Worm (Caenorhabditis elegans): ENCODE results near the gene clec-210.

Gene clec-210

DNA sequence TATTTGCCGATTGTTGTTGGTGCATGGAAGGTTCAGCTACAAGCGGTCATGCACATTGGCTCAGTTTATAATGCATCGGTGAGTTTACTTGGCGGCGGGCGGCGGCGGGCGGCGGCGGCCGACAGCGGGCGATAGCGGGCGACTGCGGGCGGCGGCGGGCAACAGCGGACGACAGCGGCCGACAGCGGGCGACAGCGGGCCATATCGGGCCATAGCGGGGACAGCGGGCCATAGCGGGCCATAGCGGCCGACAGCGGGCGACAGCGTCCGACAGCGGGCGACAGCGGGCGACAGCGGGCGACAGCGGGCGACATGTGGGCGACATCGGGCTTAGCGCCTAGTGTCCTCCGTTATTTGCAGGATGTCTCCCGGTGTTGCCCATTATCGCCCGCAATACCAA, 13.9 kb downstream of the clec-210 start (continued):
- no peak for TF ChIP-seq xnd-1 (tag; optimal IDR thresholded peaks at IDR 0.05)
- TF ChIP-seq tbp1 (GFP tag; optimal IDR thresholded peaks at IDR 0.05) = no peak
- TF ChIP-seq sptf-2 (GFP tag; optimal IDR thresholded peaks at IDR 0.05) = no peak
- no peak for TF ChIP-seq F37B4.10 (GFP tag; IDR thresholded peaks at IDR 0.05)
- no peak for TF ChIP-seq ztf-3 (GFP tag; optimal IDR thresholded peaks at IDR 0.05)
- TF ChIP-seq sea-2 (GFP tag; IDR thresholded peaks at IDR 0.05) = peak; percentile 45; the same call in 1 of the 2 replicates
- no peak for TF ChIP-seq ceh-100 (GFP tag; IDR thresholded peaks at IDR 0.05)
- TF ChIP-seq zfh-2 (GFP tag; conservative IDR thresholded peaks at IDR 0.05) = peak; percentile 97
- 0 out of 2 replicates have a peak, but pooled peaks have one; percentile 47 for TF ChIP-seq lin-26 (GFP tag; IDR thresholded peaks at IDR 0.05)
- no peak for TF ChIP-seq egl-44 (GFP tag; IDR thresholded peaks at IDR 0.05)

ce11 chrV:3133293-3133755, 15.1 kb downstream of the clec-210 start, which contains the start of gene F02C9.2:
Gene F02C9.2, plus strand, starts transcription at chrV:3133705.
- no peak for TF ChIP-seq attf-6 (GFP tag; IDR thresholded peaks at IDR 0.05)
- no peak for TF ChIP-seq madf-10 (tag; optimal IDR thresholded peaks at IDR 0.05)
- no peak for TF ChIP-seq dpl-1 (GFP tag; optimal IDR thresholded peaks at IDR 0.05)
- no peak for TF ChIP-seq hmg-1.2 (GFP tag; IDR thresholded peaks at IDR 0.05)
- TF ChIP-seq madf-8 (GFP tag; conservative IDR thresholded peaks at IDR 0.05) = no peak
- no peak for TF ChIP-seq snpc-1.3 (tag; optimal IDR thresholded peaks at IDR 0.05; ENCODE audit: insufficient read depth)
- peak; percentile 81 for TF ChIP-seq zfh-2 (GFP tag; conservative IDR thresholded peaks at IDR 0.05)
- TF ChIP-seq hlh-26 (GFP tag; conservative IDR thresholded peaks at IDR 0.05) = no peak
- TF ChIP-seq F39B2.1 (GFP tag; IDR thresholded peaks at IDR 0.05) = no peak
- no peak for TF ChIP-seq ets-4 (GFP tag; optimal IDR thresholded peaks at IDR 0.05)
- TF ChIP-seq pbrm-1 (GFP tag; IDR thresholded peaks at IDR 0.05) = no peak
- no peak for TF ChIP-seq B0035.1 (tag; optimal IDR thresholded peaks at IDR 0.05)
- TF ChIP-seq egrh-3 (GFP tag; IDR thresholded peaks at IDR 0.05) = peak; percentile 41; the same call in 1 of the 2 replicates
- TF ChIP-seq pha-4 (tag; optimal IDR thresholded peaks at IDR 0.05) = no peak

DNA sequence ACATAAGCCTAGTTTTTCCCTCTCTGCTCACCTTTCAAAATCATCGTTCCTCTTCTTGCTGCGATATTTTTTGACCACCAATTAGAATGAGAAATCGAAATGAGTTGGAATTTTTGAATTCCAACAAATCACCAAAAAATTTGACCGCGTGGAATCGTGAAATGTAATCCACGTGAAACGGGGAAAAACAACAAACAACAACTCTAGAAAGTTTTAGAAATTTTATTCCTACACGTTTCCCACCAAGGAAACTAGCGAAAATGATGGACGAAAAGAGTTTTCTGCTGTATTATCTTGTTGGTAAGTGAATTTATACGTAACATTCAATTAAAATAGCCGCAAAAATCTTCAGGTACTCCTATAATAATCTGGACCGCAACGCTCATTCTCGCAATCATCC, 20.3 kb downstream of the clec-210 start, which contains the start of the genes irld-3 and F02C9.1:
Gene irld-3 (minus strand): TSS at position 101 of the 400 bp plus-strand sequence.
Gene F02C9.1 (plus strand): TSS at position 216 of the 400 bp plus-strand sequence.
- TF ChIP-seq ztf-28 (GFP tag; IDR thresholded peaks at IDR 0.05) (no peak), egl-18 (GFP tag; IDR thresholded peaks at IDR 0.05) (no peak), ceh-100 (GFP tag; IDR thresholded peaks at IDR 0.05) (no peak), C17E4.6 (GFP tag; IDR thresholded peaks at IDR 0.05) (no peak), ztf-6 (GFP tag; IDR thresholded peaks at IDR 0.05) (no peak), ceh-27 (GFP tag; optimal IDR thresholded peaks at IDR 0.05) (no peak), lin-54 (GFP tag; optimal IDR thresholded peaks at IDR 0.05) (no peak), nhr-80 (tag; optimal IDR thresholded peaks at IDR 0.05) (no peak), nfyb-1 (GFP tag; IDR thresholded peaks at IDR 0.05) (no peak), xnd-1 (tag; optimal IDR thresholded peaks at IDR 0.05) (no peak), Y56A3A.18 (GFP tag; IDR thresholded peaks at IDR 0.05) (no peak), tbx-9 (tag; optimal IDR thresholded peaks at IDR 0.05; ENCODE audit: borderline replicate concordance) (no peak), egrh-3 (GFP tag; IDR thresholded peaks at IDR 0.05) (no peak), Y67H2A.10 (GFP tag; conservative IDR thresholded peaks at IDR 0.05) (no peak), ztf-26 (tag; optimal IDR thresholded peaks at IDR 0.05) (no peak)

DNA sequence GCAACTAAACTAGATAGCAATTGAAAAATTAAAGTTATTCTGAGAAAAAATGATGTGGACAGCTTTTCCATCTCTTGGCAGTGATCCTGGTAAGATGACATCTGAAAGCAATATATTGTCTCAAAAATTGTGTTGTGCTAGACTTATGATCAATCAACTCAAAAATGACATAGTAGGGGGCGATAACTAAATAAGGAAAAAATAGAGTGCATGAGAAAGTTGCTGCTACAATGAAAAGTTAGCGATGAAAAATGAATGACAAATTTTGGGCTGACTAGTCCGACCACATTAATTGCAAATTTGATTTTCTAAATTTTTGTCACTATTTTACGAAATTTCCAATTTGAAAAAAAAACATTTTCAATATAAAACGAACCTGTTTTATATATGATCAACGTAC, 23.0 kb downstream of the clec-210 start, which contains the start of gene srab-9:
Gene srab-9 (minus strand): TSS at position 101 of the 400 bp plus-strand sequence.
- no peak for TF ChIP-seq nfya-1 (tag; optimal IDR thresholded peaks at IDR 0.05; ENCODE audit: borderline replicate concordance, insufficient read depth)

Data from whole organism, young adult.